Worm (Caenorhabditis elegans): ENCODE results near the gene rpl-38.

Gene rpl-38

ce11 chrV:15511613-15512216 is at the start of gene rpl-38 (continued):
- TF ChIP-seq ceh-32 (tag; optimal IDR thresholded peaks at IDR 0.05; ENCODE audit: poor library complexity) = no peak
- TF ChIP-seq zip-11 (GFP tag; IDR thresholded peaks at IDR 0.05) = no peak
- TF ChIP-seq unc-130 (GFP tag; optimal IDR thresholded peaks at IDR 0.05) = peak; percentile 7
- TF ChIP-seq snpc-4 (tag; optimal IDR thresholded peaks at IDR 0.05) = peak; percentile 21
- no peak for TF ChIP-seq spr-3 (GFP tag; optimal IDR thresholded peaks at IDR 0.05)
- TF ChIP-seq R02D3.7 (tag; optimal IDR thresholded peaks at IDR 0.05) = no peak
- TF ChIP-seq ZK337.2 (GFP tag; IDR thresholded peaks at IDR 0.05) = no peak
- TF ChIP-seq nhr-42 (GFP tag; IDR thresholded peaks at IDR 0.05) = no peak
- TF ChIP-seq ztf-11 (tag; optimal IDR thresholded peaks at IDR 0.05) = no peak
- TF ChIP-seq aha-1 (tag) = peak; percentile 87
- peak in 1 of 2 experiments; percentile 62 for TF ChIP-seq hif-1 (tag; optimal IDR thresholded peaks at IDR 0.05)
- TF ChIP-seq ceh-28 (tag; optimal IDR thresholded peaks at IDR 0.05) = no peak
- TF ChIP-seq arid-1 (GFP tag; conservative IDR thresholded peaks at IDR 0.05) = peak; percentile 70; the same call in 1 of the 2 replicates
- no peak for TF ChIP-seq jun-1 (tag; optimal IDR thresholded peaks at IDR 0.05)
- no peak for TF ChIP-seq nhr-76 (tag; optimal IDR thresholded peaks at IDR 0.05)
- no peak for TF ChIP-seq T20F7.1 (GFP tag; optimal IDR thresholded peaks at IDR 0.05)
- TF ChIP-seq mep-1 (tag; optimal IDR thresholded peaks at IDR 0.05) = peak; percentile 83
- no peak for TF ChIP-seq ZK546.5 (tag; optimal IDR thresholded peaks at IDR 0.05)
- TF ChIP-seq nhr-6 (tag; optimal IDR thresholded peaks at IDR 0.05) = peak; percentile 42
- peak; percentile 56 for TF ChIP-seq F10B5.3 (tag; optimal IDR thresholded peaks at IDR 0.05)
- no peak for TF ChIP-seq lim-7 (GFP tag; IDR thresholded peaks at IDR 0.05)
- peak; percentile 55; the same call in 1 of the 2 replicates for TF ChIP-seq T26A8.4 (GFP tag; IDR thresholded peaks at IDR 0.05)
- TF ChIP-seq madf-5 (GFP tag; IDR thresholded peaks at IDR 0.05) = no peak
- TF ChIP-seq mdt-29 (GFP tag; IDR thresholded peaks at IDR 0.05) = no peak
- TF ChIP-seq F37D6.2 (tag; optimal IDR thresholded peaks at IDR 0.05) = peak; percentile 47
- TF ChIP-seq tag-97 (GFP tag; IDR thresholded peaks at IDR 0.05) = no peak
- no peak for TF ChIP-seq lir-3 (tag; optimal IDR thresholded peaks at IDR 0.05)
- peak; percentile 58 for TF ChIP-seq spr-1 (tag; optimal IDR thresholded peaks at IDR 0.05)
- peak; percentile 38; the same call in 1 of the 2 replicates for TF ChIP-seq vab-7 (GFP tag; IDR thresholded peaks at IDR 0.05)
- TF ChIP-seq php-3 (GFP tag; IDR thresholded peaks at IDR 0.05) = 0 out of 2 replicates have a peak, but pooled peaks have one; percentile 26
- peak; percentile 63 for TF ChIP-seq nhr-11 (tag; optimal IDR thresholded peaks at IDR 0.05)
- peak; percentile 39 for TF ChIP-seq nhr-48 (tag; optimal IDR thresholded peaks at IDR 0.05)
- TF ChIP-seq Y48G9A.11 (GFP tag; IDR thresholded peaks at IDR 0.05) = no peak
- TF ChIP-seq ztf-7 (tag; optimal IDR thresholded peaks at IDR 0.05) = no peak
- no peak for TF ChIP-seq dmd-8 (GFP tag; IDR thresholded peaks at IDR 0.05)
- no peak for TF ChIP-seq saeg-2 (GFP tag; IDR thresholded peaks at IDR 0.05)
- 0 out of 2 replicates have a peak, but pooled peaks have one; percentile 40 for TF ChIP-seq ceh-20 (GFP tag; IDR thresholded peaks at IDR 0.05)
- TF ChIP-seq nhr-10 (tag; optimal IDR thresholded peaks at IDR 0.05) = no peak
- TF ChIP-seq egl-43 (GFP tag; IDR thresholded peaks at IDR 0.05) = no peak
- TF ChIP-seq tra-1 (GFP tag; IDR thresholded peaks at IDR 0.05) = no peak
- no peak for TF ChIP-seq unc-39 (tag; optimal IDR thresholded peaks at IDR 0.05)
- no peak for TF ChIP-seq nhr-111 (GFP tag; optimal IDR thresholded peaks at IDR 0.05)
- TF ChIP-seq hlh-11 (tag; optimal IDR thresholded peaks at IDR 0.05) = peak; percentile 56
- TF ChIP-seq ama-1 (optimal IDR thresholded peaks at IDR 0.05) = no peak
- no peak for TF ChIP-seq pha-4 (GFP tag; IDR thresholded peaks at IDR 0.05)
- TF ChIP-seq pha-4 (tag; optimal IDR thresholded peaks at IDR 0.05) = peak; percentile 80
- peak; percentile 29 for TF ChIP-seq fkh-10 (GFP tag; optimal IDR thresholded peaks at IDR 0.05)
- peak; percentile 35; the same call in 1 of the 2 replicates for TF ChIP-seq ceh-44 (GFP tag; IDR thresholded peaks at IDR 0.05)
- TF ChIP-seq zag-1 (tag; optimal IDR thresholded peaks at IDR 0.05) = no peak
- TF ChIP-seq F44E2.7 (GFP tag; IDR thresholded peaks at IDR 0.05) = no peak
- TF ChIP-seq hlh-30 (tag; optimal IDR thresholded peaks at IDR 0.05; ENCODE audit: insufficient read depth) = peak; percentile 76
- no peak for TF ChIP-seq ceh-82 (tag; optimal IDR thresholded peaks at IDR 0.05)

Data from whole organism, L4 larva.